Fruit fly (Drosophila melanogaster) whole organism, embryonic: ENCODE data around the gene Best2.

Source experiments
- B-H1 ChIP-seq: fragments of 200-800 bp; sonication (Bioruptor generic); IDR thresholded peaks from 3 replicates; pipeline ENCODE4 v1.3.6; 2022; ENCODE audit warnings: missing biosample characterization, missing genetic modification characterization
- CG12219 ChIP-seq: fragments of 200-800 bp; sonication (Bioruptor generic); optimal IDR thresholded peaks from 3 replicates; lab custom pipeline; 2018; ENCODE audit warnings: missing biosample characterization, mild to moderate bottlenecking, missing genetic modification characterization
- CG17361 ChIP-seq: fragments of 200-800 bp; sonication (Bioruptor generic); IDR thresholded peaks from 3 replicates; pipeline ENCODE4 v1.3.6; 2022; ENCODE audit warnings: missing biosample characterization, missing genetic modification characterization
- chn ChIP-seq: fragments of 200-800 bp; sonication (Bioruptor generic); optimal IDR thresholded peaks from 2 replicates; lab custom pipeline; 2016; ENCODE audit warnings: missing biosample characterization, missing genetic modification characterization
- dpn ChIP-seq, 2 experiments: fragments of 200-800 bp; sonication (Bioruptor generic); optimal IDR thresholded peaks; 3 replicates each; lab custom pipeline; 2016; ENCODE audit warnings: missing biosample characterization in 2 of 2, missing genetic modification characterization in 2 of 2

DNA sequence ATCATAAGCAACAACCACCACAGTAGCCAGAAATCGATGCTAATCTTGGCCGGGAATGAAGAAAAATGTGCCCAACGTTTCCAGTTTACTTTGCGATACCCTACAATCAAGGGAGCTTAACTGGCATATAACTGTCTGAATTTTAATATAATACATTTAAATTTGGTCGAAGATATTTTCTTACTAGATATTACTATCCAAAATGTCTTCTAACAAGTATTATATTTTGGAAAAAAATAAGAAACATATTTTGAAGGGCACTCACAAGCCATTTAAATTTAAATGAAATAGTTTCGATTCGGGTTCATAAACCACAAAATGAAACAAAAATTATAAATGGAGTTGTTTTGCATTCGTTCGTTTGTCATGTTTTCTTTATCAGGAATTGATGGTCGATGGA lies 13.8 kb upstream of the Best2 start:
- TF ChIP-seq B-H1 (GFP tag; lab: Robert Waterston, UW) (no peak), dpn (GFP tag; optimal IDR thresholded peaks at IDR 0.05; lab: Kevin White, UChicago) (no peak), CG17361 (no peak), chn (GFP tag; lab: Kevin White, UChicago) (no peak), CG12219 (GFP tag; lab: Kevin White, UChicago) (no peak)
